Fruit fly (Drosophila melanogaster) whole organism, embryonic: ENCODE data around the gene Gem4b.

Experiments
- BEAF-32 ChIP-seq: fragments of 200-800 bp; sonication (Bioruptor generic); optimal IDR thresholded peaks from 3 replicates; lab custom pipeline; 2017; ENCODE audit warnings: missing biosample characterization, missing genetic modification characterization, mild to moderate bottlenecking, moderate library complexity, missing genetic modification reagents
- Bgb ChIP-seq: fragments of 200-800 bp; sonication (Bioruptor generic); IDR thresholded peaks from 2 replicates; pipeline ENCODE4 v1.3.6; 2022; ENCODE audit warnings: missing biosample characterization, missing genetic modification characterization; ENCODE audit not compliant: partially characterized antibody
- CG10147 ChIP-seq: fragments of 200-800 bp; sonication (Bioruptor generic); optimal IDR thresholded peaks from 2 replicates; lab custom pipeline; 2019; ENCODE audit warnings: missing biosample characterization, mild to moderate bottlenecking, missing genetic modification characterization, moderate library complexity
- CG14710 ChIP-seq: fragments of 200-800 bp; sonication (Bioruptor generic); optimal IDR thresholded peaks from 3 replicates; lab custom pipeline; 2019; ENCODE audit warnings: missing biosample characterization, mild to moderate bottlenecking, missing genetic modification characterization, moderate library complexity
- CG14860 ChIP-seq: fragments of 200-800 bp; sonication (Bioruptor generic); IDR thresholded peaks from 3 replicates; pipeline ENCODE4 v1.3.6; 2022; ENCODE audit warnings: missing biosample characterization, missing genetic modification characterization; ENCODE audit not compliant: partially characterized antibody
- CG16813 ChIP-seq: fragments of 200-800 bp; sonication (Bioruptor generic); IDR thresholded peaks from 3 replicates; pipeline ENCODE4 v1.3.6; 2022; ENCODE audit warnings: missing biosample characterization, missing genetic modification characterization; ENCODE audit not compliant: partially characterized antibody
- CG2116 ChIP-seq: fragments of 200-800 bp; sonication (Bioruptor generic); optimal IDR thresholded peaks from 3 replicates; lab custom pipeline; 2018; ENCODE audit warnings: missing biosample characterization, mild to moderate bottlenecking, missing genetic modification characterization
- CG2712 ChIP-seq: fragments of 200-800 bp; optimal IDR thresholded peaks from 3 replicates; lab custom pipeline; 2019; ENCODE audit warnings: missing biosample characterization, mild to moderate bottlenecking, missing genetic modification characterization, moderate library complexity
- CG34224 ChIP-seq: fragments of 200-800 bp; sonication (Bioruptor generic); IDR thresholded peaks from 3 replicates; pipeline ENCODE4 v1.3.6; 2022; ENCODE audit warnings: missing biosample characterization, missing genetic modification characterization; ENCODE audit not compliant: partially characterized antibody
- CG42726 ChIP-seq: fragments of 200-800 bp; sonication (Bioruptor generic); IDR thresholded peaks from 2 replicates; pipeline ENCODE4 v1.3.6; 2022; ENCODE audit warnings: missing biosample characterization, missing genetic modification characterization; ENCODE audit not compliant: partially characterized antibody
- CG5953 ChIP-seq: fragments of 200-800 bp; sonication (Bioruptor generic); IDR thresholded peaks from 2 replicates; pipeline ENCODE4 v1.3.6; 2022; ENCODE audit warnings: missing biosample characterization, missing genetic modification characterization
- CG7839 ChIP-seq: fragments of 200-800 bp; sonication (Bioruptor generic); optimal IDR thresholded peaks from 3 replicates; lab custom pipeline; 2018; ENCODE audit warnings: missing biosample characterization, mild to moderate bottlenecking, missing genetic modification characterization, moderate library complexity
- CG7928 ChIP-seq: fragments of 200-800 bp; sonication (Bioruptor generic); optimal IDR thresholded peaks from 2 replicates; lab custom pipeline; 2017; ENCODE audit warnings: missing biosample characterization, mild to moderate bottlenecking, missing genetic modification characterization
- CG7963 ChIP-seq: fragments of 200-800 bp; sonication (Bioruptor generic); IDR thresholded peaks from 3 replicates; pipeline ENCODE4 v1.3.6; 2022; ENCODE audit warnings: missing biosample characterization, missing genetic modification characterization; ENCODE audit not compliant: partially characterized antibody
- CG9797 ChIP-seq: fragments of 200-800 bp; sonication (Bioruptor generic); optimal IDR thresholded peaks from 3 replicates; lab custom pipeline; 2018; ENCODE audit warnings: missing biosample characterization, mild to moderate bottlenecking, missing genetic modification characterization
- CHES-1-like ChIP-seq: fragments of 200-800 bp; sonication (Bioruptor generic); optimal IDR thresholded peaks from 2 replicates; lab custom pipeline; 2016; ENCODE audit warnings: missing biosample characterization, missing genetic modification characterization
- Deaf1 ChIP-seq: fragments of 200-800 bp; optimal IDR thresholded peaks from 3 replicates; lab custom pipeline; 2019; ENCODE audit warnings: missing biosample characterization, mild to moderate bottlenecking, missing genetic modification characterization, moderate library complexity
- Drgx ChIP-seq: fragments of 200-800 bp; sonication (Bioruptor generic); IDR thresholded peaks from 2 replicates; pipeline ENCODE4 v1.3.6; 2022; ENCODE audit warnings: missing biosample characterization, missing genetic modification characterization
- E2f2 ChIP-seq: fragments of 200-800 bp; sonication (Bioruptor generic); IDR thresholded peaks from 2 replicates; pipeline ENCODE4 v1.3.6; 2022; ENCODE audit warnings: missing biosample characterization, missing genetic modification characterization
- HLH4C ChIP-seq: fragments of 200-800 bp; sonication (Bioruptor generic); IDR thresholded peaks from 3 replicates; pipeline ENCODE4 v1.3.6; 2022; ENCODE audit warnings: missing biosample characterization, missing genetic modification characterization; ENCODE audit not compliant: partially characterized antibody
- MTF-1 ChIP-seq: fragments of 200-800 bp; sonication (Bioruptor generic); optimal IDR thresholded peaks from 2 replicates; lab custom pipeline; 2018; ENCODE audit warnings: missing biosample characterization, mild to moderate bottlenecking, missing genetic modification characterization, borderline replicate concordance
- Med ChIP-seq: fragments of 200-800 bp; sonication (Bioruptor generic); peaks from one replicate; lab custom pipeline; 2016; ENCODE audit warnings: missing biosample characterization, missing genetic modification characterization, mild to moderate bottlenecking, inconsistent platforms, moderate library complexity
- Optix ChIP-seq: fragments of 200-800 bp; sonication (Bioruptor generic); IDR thresholded peaks from 3 replicates; pipeline ENCODE4 v1.3.6; 2022; ENCODE audit warnings: missing biosample characterization, missing genetic modification characterization
- Scr ChIP-seq: fragments of 200-800 bp; sonication (Bioruptor generic); IDR thresholded peaks from 2 replicates; pipeline ENCODE4 v1.3.6; 2022; ENCODE audit warnings: missing biosample characterization, missing genetic modification characterization; ENCODE audit not compliant: partially characterized antibody
- Sin3A ChIP-seq: fragments of >200 bp; optimal IDR thresholded peaks from 2 replicates; lab custom pipeline; 2018
- Sry-δ ChIP-seq: fragments of 200-800 bp; sonication (Bioruptor generic); optimal IDR thresholded peaks from 2 replicates; lab custom pipeline; 2016; ENCODE audit warnings: missing biosample characterization, missing genetic modification characterization
- TFAM ChIP-seq: fragments of 200-800 bp; sonication (Bioruptor generic); optimal IDR thresholded peaks from 2 replicates; lab custom pipeline; 2017; ENCODE audit warnings: missing biosample characterization, missing genetic modification characterization, inconsistent platforms
- Xbp1 ChIP-seq: fragments of 200-800 bp; sonication (Bioruptor generic); optimal IDR thresholded peaks from 3 replicates; lab custom pipeline; 2016; ENCODE audit warnings: missing biosample characterization, mild to moderate bottlenecking, missing genetic modification characterization
- YL-1 ChIP-seq: fragments of 200-800 bp; sonication (Bioruptor generic); optimal IDR thresholded peaks from 3 replicates; lab custom pipeline; 2017; ENCODE audit warnings: missing biosample characterization, mild to moderate bottlenecking, missing genetic modification characterization
- bbx ChIP-seq: fragments of 200-800 bp; sonication (Bioruptor generic); IDR thresholded peaks from 2 replicates; pipeline ENCODE4 v1.3.6; 2022; ENCODE audit warnings: missing biosample characterization, missing genetic modification characterization; ENCODE audit not compliant: partially characterized antibody
- bcd ChIP-seq: fragments of 200-800 bp; sonication (Bioruptor generic); optimal IDR thresholded peaks from 2 replicates; lab custom pipeline; 2017; ENCODE audit warnings: missing biosample characterization, mild to moderate bottlenecking, missing genetic modification characterization
- btn ChIP-seq: fragments of 200-800 bp; sonication (Bioruptor generic); optimal IDR thresholded peaks from 2 replicates; lab custom pipeline; 2016; ENCODE audit warnings: missing biosample characterization, missing genetic modification characterization
- cg ChIP-seq: fragments of 200-800 bp; sonication (Bioruptor generic); optimal IDR thresholded peaks from 3 replicates; lab custom pipeline; 2019; ENCODE audit warnings: missing biosample characterization, mild to moderate bottlenecking, missing genetic modification characterization, moderate library complexity
- chinmo ChIP-seq: fragments of 200-800 bp; sonication (Bioruptor generic); IDR thresholded peaks from 4 replicates; pipeline ENCODE4 v1.3.6; 2022; ENCODE audit warnings: missing biosample characterization, missing genetic modification characterization; ENCODE audit not compliant: partially characterized antibody
- crc ChIP-seq: fragments of 200-800 bp; sonication (Bioruptor generic); optimal IDR thresholded peaks from 2 replicates; lab custom pipeline; 2016; ENCODE audit warnings: missing biosample characterization, missing genetic modification characterization
- hb ChIP-seq: fragments of 200-800 bp; sonication (Bioruptor generic); IDR thresholded peaks from 3 replicates; pipeline ENCODE4 v1.3.6; 2022; ENCODE audit warnings: missing biosample characterization, missing genetic modification characterization; ENCODE audit not compliant: partially characterized antibody
- hbn ChIP-seq: fragments of 200-800 bp; sonication (Bioruptor generic); IDR thresholded peaks from 2 replicates; pipeline ENCODE4 v1.3.6; 2022; ENCODE audit warnings: missing biosample characterization, missing genetic modification characterization; ENCODE audit not compliant: partially characterized antibody
- mld ChIP-seq: fragments of 200-800 bp; sonication (Bioruptor generic); IDR thresholded peaks from 3 replicates; pipeline ENCODE4 v1.3.6; 2022; ENCODE audit warnings: missing biosample characterization, missing genetic modification characterization; ENCODE audit not compliant: partially characterized antibody
- pzg ChIP-seq: fragments of 200-800 bp; sonication (Bioruptor generic); optimal IDR thresholded peaks from 3 replicates; lab custom pipeline; 2018; ENCODE audit warnings: missing biosample characterization, mild to moderate bottlenecking, missing genetic modification characterization, moderate library complexity
- run ChIP-seq: fragments of 200-800 bp; sonication (Bioruptor generic); optimal IDR thresholded peaks from 3 replicates; lab custom pipeline; 2018; ENCODE audit warnings: missing biosample characterization, mild to moderate bottlenecking, missing genetic modification characterization
- slbo ChIP-seq: fragments of 200-800 bp; sonication (Bioruptor generic); IDR thresholded peaks from 2 replicates; pipeline ENCODE4 v1.3.6; 2022; ENCODE audit warnings: missing biosample characterization, missing genetic modification characterization
- sna ChIP-seq: fragments of 200-800 bp; sonication (Bioruptor generic); IDR thresholded peaks from 2 replicates; pipeline ENCODE4 v1.3.6; 2022; ENCODE audit warnings: missing biosample characterization, missing genetic modification characterization; ENCODE audit not compliant: partially characterized antibody
- stwl ChIP-seq: fragments of 200-800 bp; sonication (Bioruptor generic); optimal IDR thresholded peaks from 3 replicates; lab custom pipeline; 2018; ENCODE audit warnings: missing biosample characterization, mild to moderate bottlenecking, missing genetic modification characterization, moderate library complexity
- tna ChIP-seq: fragments of 200-800 bp; sonication (Bioruptor generic); IDR thresholded peaks from 2 replicates; pipeline ENCODE4 v1.3.6; 2022; ENCODE audit warnings: missing biosample characterization, missing genetic modification characterization; ENCODE audit not compliant: partially characterized antibody
- trem ChIP-seq: fragments of 200-800 bp; optimal IDR thresholded peaks from 3 replicates; lab custom pipeline; 2019; ENCODE audit warnings: missing biosample characterization, mild to moderate bottlenecking, missing genetic modification characterization, moderate library complexity
- vnd ChIP-seq: fragments of 200-800 bp; sonication (Bioruptor generic); IDR thresholded peaks from 3 replicates; pipeline ENCODE4 v1.3.6; 2022; ENCODE audit warnings: missing biosample characterization, missing genetic modification characterization; ENCODE audit not compliant: partially characterized antibody
- vvl ChIP-seq: fragments of 200-800 bp; sonication (Bioruptor generic); IDR thresholded peaks from 2 replicates; pipeline ENCODE4 v1.3.6; 2022; ENCODE audit warnings: missing biosample characterization, missing genetic modification characterization

Gem4b gene

dm6 chrX:3964965-3965420 is 24.3 kb downstream of the Gem4b start, which contains the start of gene lva:
Gene lva (minus strand): TSS chrX:3965327.
- TF ChIP-seq CHES-1-like (GFP tag; lab: Kevin White, UChicago) (no peak), Med (GFP tag; lab: Kevin White, UChicago) (peak; percentile 72), Deaf1 (tag; lab: Kevin White, UChicago) (no peak), TFAM (GFP tag; lab: Kevin White, UChicago) (no peak), CG5953 (GFP tag; lab: Robert Waterston, UW) (no peak), btn (no peak), hbn (GFP tag; lab: Robert Waterston, UW) (peak; percentile 42; the same call in 1 of the 2 replicates), Drgx (GFP tag; lab: Robert Waterston, UW) (0 out of 2 replicates have a peak, but pooled peaks have one; percentile 29), CG14860 (GFP tag; lab: Robert Waterston, UW) (0 out of 3 replicates have a peak, but pooled peaks have one; percentile 44), Scr (GFP tag; lab: Robert Waterston, UW) (peak; percentile 60), cg (GFP tag; lab: Kevin White, UChicago) (peak; percentile 95), Optix (GFP tag; lab: Robert Waterston, UW) (no peak), chinmo (0 out of 4 replicates have a peak, but pooled peaks have one; percentile 26), CG34224 (GFP tag; lab: Robert Waterston, UW) (peak; percentile 19; the same call in 1 of the 3 replicates), Sin3A (lab: Kevin White, UChicago) (peak; percentile 64), CG14710 (tag; lab: Kevin White, UChicago) (peak; percentile 51), CG10147 (GFP tag; lab: Kevin White, UChicago) (no peak), CG16813 (GFP tag; lab: Robert Waterston, UW) (peak; percentile 51), CG2116 (GFP tag; lab: Kevin White, UChicago) (peak; percentile 64), pzg (GFP tag; lab: Kevin White, UChicago) (peak; percentile 76), BEAF-32 (peak; percentile 60), bbx (GFP tag; lab: Robert Waterston, UW) (0 out of 2 replicates have a peak, but pooled peaks have one; percentile 21), CG7839 (tag; lab: Kevin White, UChicago) (no peak), sna (0 out of 2 replicates have a peak, but pooled peaks have one; percentile 50), Bgb (GFP tag; lab: Robert Waterston, UW) (peak; percentile 40; the same call in 1 of the 2 replicates), bcd (GFP tag; lab: Kevin White, UChicago) (no peak), hb (GFP tag; lab: Robert Waterston, UW) (peak; percentile 56; the same call in 1 of the 3 replicates), Xbp1 (GFP tag; lab: Kevin White, UChicago) (peak; percentile 74), MTF-1 (no peak), tna (GFP tag; lab: Robert Waterston, UW) (0 out of 2 replicates have a peak, but pooled peaks have one; percentile 21), CG42726 (no peak), YL-1 (GFP tag; lab: Kevin White, UChicago) (peak; percentile 92), stwl (tag; lab: Kevin White, UChicago) (peak; percentile 80), crc (GFP tag; lab: Kevin White, UChicago) (no peak), trem (tag; lab: Kevin White, UChicago) (peak; percentile 51), CG9797 (peak; percentile 40), E2f2 (GFP tag; lab: Robert Waterston, UW) (peak; percentile 87), HLH4C (GFP tag; lab: Robert Waterston, UW) (peak; percentile 59), CG2712 (peak; percentile 23), CG7963 (0 out of 3 replicates have a peak, but pooled peaks have one; percentile 44), vnd (GFP tag; lab: Robert Waterston, UW) (0 out of 3 replicates have a peak, but pooled peaks have one; percentile 41), vvl (GFP tag; lab: Robert Waterston, UW) (0 out of 2 replicates have a peak, but pooled peaks have one; percentile 10), CG7928 (GFP tag; lab: Kevin White, UChicago) (peak; percentile 98), Sry-δ (peak; percentile 63), mld (0 out of 3 replicates have a peak, but pooled peaks have one; percentile 19), slbo (GFP tag; lab: Robert Waterston, UW) (no peak), run (no peak)
